Worm (Caenorhabditis elegans) whole organism, mixed stage, embryonic: ENCODE measurements around the gene his-70.

Source experiments
- blmp-1 ChIP-seq: fragments of 150-350 bp; optimal IDR thresholded peaks from 2 replicates; lab custom pipeline; 2014; ENCODE audit warnings: missing biosample characterization, missing genetic modification characterization
- elt-3 ChIP-seq: fragments of 150-350 bp; optimal IDR thresholded peaks from 2 replicates; lab custom pipeline; 2014; ENCODE audit warnings: missing biosample characterization, missing genetic modification characterization

DNA sequence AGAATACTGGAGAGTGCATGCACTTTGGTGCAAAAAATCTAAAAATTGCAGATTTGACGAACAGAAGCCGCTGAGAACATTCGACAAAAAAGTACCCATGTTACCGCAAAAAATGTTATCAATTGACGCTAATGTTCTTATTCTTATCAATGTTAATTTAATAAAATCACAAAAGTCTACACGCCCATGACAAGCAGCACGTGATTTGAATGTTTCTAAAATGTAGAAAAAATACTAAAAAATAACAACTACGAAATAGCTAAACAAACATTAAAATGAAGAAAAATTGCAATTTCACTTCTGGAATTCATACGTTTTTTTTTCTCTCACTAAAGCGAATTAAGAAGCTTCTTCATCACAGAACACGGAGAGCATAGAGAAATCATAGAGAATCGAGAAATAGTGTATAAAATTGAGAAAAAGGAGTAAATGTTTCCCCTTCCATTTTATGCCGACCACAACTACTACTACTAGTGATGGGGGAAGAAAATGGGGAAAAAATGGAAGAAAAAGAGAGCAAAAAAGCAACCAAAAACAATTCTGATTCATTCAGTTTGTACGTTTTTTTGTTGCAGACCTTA is 28.5 kb upstream of the his-70 start:
- TF ChIP-seq blmp-1 (tag; lab: Kevin White, UChicago) (no peak), elt-3 (tag; lab: Kevin White, UChicago) (no peak)
